Fruit fly (Drosophila melanogaster): Measurements from ENCODE around the gene Diedel.
A peak's percentile ranks its signal among the peaks of the same experiment; 100 is the strongest.

Diedel gene

DNA sequence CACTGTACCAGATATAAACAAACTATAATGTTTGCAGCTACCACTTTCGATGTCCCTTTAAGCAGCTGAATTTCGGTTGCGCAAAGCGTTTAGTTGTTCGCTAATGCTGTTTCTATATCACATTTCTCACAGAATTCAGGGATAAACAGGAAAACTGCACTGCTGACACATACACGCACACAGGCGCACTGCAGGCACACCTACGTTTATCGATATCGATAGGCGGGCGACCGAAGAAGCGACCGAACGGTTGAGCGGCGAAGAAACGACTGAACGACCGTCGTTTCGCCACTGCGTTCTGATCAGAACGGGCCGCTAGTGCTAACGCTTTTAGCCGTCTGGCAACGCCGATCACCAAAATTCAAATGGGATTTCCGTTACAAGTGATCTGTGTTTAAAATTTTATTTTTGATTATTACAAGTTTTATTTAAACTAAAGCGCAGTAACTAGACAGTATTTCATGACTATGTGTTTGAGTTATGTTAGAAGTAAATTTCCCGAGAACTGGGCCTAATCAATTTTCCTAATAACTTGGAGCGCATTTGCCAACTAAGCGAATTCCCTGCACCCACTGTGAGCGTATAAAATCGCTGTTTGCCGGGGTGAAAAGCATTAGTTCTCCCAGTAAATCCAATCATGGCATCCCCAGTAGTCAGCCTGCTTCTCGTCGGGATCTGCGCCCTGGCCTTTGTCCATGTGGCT, at the start of gene Diedel, which contains the start of gene CG2310 (continued):
- TF ChIP-seq tio (GFP tag; optimal IDR thresholded peaks at IDR 0.05): no peak
- no peak for TF ChIP-seq CG5180 (GFP tag; optimal IDR thresholded peaks at IDR 0.05)
- TF ChIP-seq zfh1 (GFP tag; IDR thresholded peaks at IDR 0.05): no peak
- TF ChIP-seq CG7928 (GFP tag; optimal IDR thresholded peaks at IDR 0.05): peak; percentile 7
- peak; percentile 0 for TF ChIP-seq jumu (GFP tag; optimal IDR thresholded peaks at IDR 0.05)
- no peak for TF ChIP-seq Hr39 (optimal IDR thresholded peaks at IDR 0.05)
- no peak for TF ChIP-seq pnt (GFP tag; optimal IDR thresholded peaks at IDR 0.05)
- no peak for TF ChIP-seq GATAe (GFP tag; conservative IDR thresholded peaks at IDR 0.05)
- 0 out of 3 replicates have a peak, but pooled peaks have one; percentile 12 for TF ChIP-seq croc (GFP tag; conservative IDR thresholded peaks at IDR 0.05)
- TF ChIP-seq CG18262 (tag; optimal IDR thresholded peaks at IDR 0.05): no peak
- peak; percentile 62 for TF ChIP-seq pzg (GFP tag; optimal IDR thresholded peaks at IDR 0.05)
- TF ChIP-seq Poxn (GFP tag; IDR thresholded peaks at IDR 0.05): no peak
- TF ChIP-seq CG15269 (tag; optimal IDR thresholded peaks at IDR 0.05): no peak
- no peak for TF ChIP-seq Fer3 (tag; optimal IDR thresholded peaks at IDR 0.05)
- no peak for TF ChIP-seq jing (GFP tag; optimal IDR thresholded peaks at IDR 0.05)
- no peak for TF ChIP-seq tgo (GFP tag; IDR thresholded peaks at IDR 0.05)
- TF ChIP-seq CG18764 (GFP tag; optimal IDR thresholded peaks at IDR 0.05): peak; percentile 37
- TF ChIP-seq CG1602 (GFP tag; optimal IDR thresholded peaks at IDR 0.05): no peak
- no peak for TF ChIP-seq CG2875 (GFP tag; optimal IDR thresholded peaks at IDR 0.05)
- TF ChIP-seq cas (GFP tag; IDR thresholded peaks at IDR 0.05): no peak
- peak; percentile 43; the same call in 1 of the 2 replicates for TF ChIP-seq chm (GFP tag; IDR thresholded peaks at IDR 0.05)
- peak in 1 of 3 experiments; percentile 67 for TF ChIP-seq Stat92E (GFP tag; optimal IDR thresholded peaks at IDR 0.05)
- no peak for TF ChIP-seq dan (GFP tag; IDR thresholded peaks at IDR 0.05)
- no peak for TF ChIP-seq CG3995 (GFP tag; optimal IDR thresholded peaks at IDR 0.05)
- TF ChIP-seq CG31388 (GFP tag; optimal IDR thresholded peaks at IDR 0.05): no peak
- no peak for TF ChIP-seq CG14965 (GFP tag; optimal IDR thresholded peaks at IDR 0.05; ENCODE audit: borderline replicate concordance)
- TF ChIP-seq stc (GFP tag; IDR thresholded peaks at IDR 0.05): no peak
- no peak for TF ChIP-seq yki (optimal IDR thresholded peaks at IDR 0.05)
- TF ChIP-seq Taf1 (GFP tag; IDR thresholded peaks at IDR 0.05): no peak
- TF ChIP-seq CG31224 (GFP tag; IDR thresholded peaks at IDR 0.05): no peak
- peak; percentile 73 for TF ChIP-seq Dref (GFP tag; IDR thresholded peaks at IDR 0.05)
- no peak for TF ChIP-seq Hr78 (GFP tag; optimal IDR thresholded peaks at IDR 0.05)
- no peak for TF ChIP-seq lov (optimal IDR thresholded peaks at IDR 0.05)
- TF ChIP-seq lov (GFP tag; IDR thresholded peaks at IDR 0.05): no peak
- no peak; the same call in 1 of the 2 replicates for TF ChIP-seq ranshi (GFP tag; IDR thresholded peaks at IDR 0.05)
- no peak for TF ChIP-seq dimm (GFP tag; IDR thresholded peaks at IDR 0.05)
- TF ChIP-seq Kr (GFP tag; optimal IDR thresholded peaks at IDR 0.05): no peak
- no peak for TF ChIP-seq CG6254 (GFP tag; optimal IDR thresholded peaks at IDR 0.05)
- TF ChIP-seq ken (GFP tag; IDR thresholded peaks at IDR 0.05): peak; percentile 33; the same call in 1 of the 3 replicates
- peak; percentile 47 for TF ChIP-seq stwl (tag; optimal IDR thresholded peaks at IDR 0.05)
- TF ChIP-seq Abd-B (GFP tag; optimal IDR thresholded peaks at IDR 0.05): no peak
- no peak for TF ChIP-seq mld (GFP tag; IDR thresholded peaks at IDR 0.05; ENCODE audit: partially characterized antibody)
- no peak for TF ChIP-seq Usf (GFP tag; optimal IDR thresholded peaks at IDR 0.05)
- no peak for TF ChIP-seq fd64A (GFP tag; optimal IDR thresholded peaks at IDR 0.05)
- TF ChIP-seq CG30431 (GFP tag; optimal IDR thresholded peaks at IDR 0.05): no peak
- TF ChIP-seq eyg (GFP tag; optimal IDR thresholded peaks at IDR 0.05): no peak
- TF ChIP-seq Six4 (GFP tag; optimal IDR thresholded peaks at IDR 0.05): no peak
- TF ChIP-seq Sry-δ (GFP tag; optimal IDR thresholded peaks at IDR 0.05): peak; percentile 47
- TF ChIP-seq dmrt11E (tag; optimal IDR thresholded peaks at IDR 0.05): peak; percentile 18
- TF ChIP-seq CG32532 (GFP tag; IDR thresholded peaks at IDR 0.05): 0 out of 2 replicates have a peak, but pooled peaks have one; percentile 34
- peak; percentile 66 for TF ChIP-seq HLH4C (GFP tag; IDR thresholded peaks at IDR 0.05; ENCODE audit: partially characterized antibody)
